Fruit fly (Drosophila melanogaster): ENCODE results near the gene myd.

myd gene

dm6 chr3R:19156670-19157402 is 23.6 kb upstream of the myd start, which contains the start of gene nanos (continued):
- TF ChIP-seq Myb (GFP tag; optimal IDR thresholded peaks at IDR 0.05) (peak; percentile 86), Awh (GFP tag; IDR thresholded peaks at IDR 0.05) (no peak), gcm (GFP tag; optimal IDR thresholded peaks at IDR 0.05) (no peak), Hand (GFP tag; optimal IDR thresholded peaks at IDR 0.05) (no peak), esg (GFP tag; conservative IDR thresholded peaks at IDR 0.05) (no peak), al (GFP tag; IDR thresholded peaks at IDR 0.05) (peak; percentile 58), psq (GFP tag; optimal IDR thresholded peaks at IDR 0.05) (no peak), cas (GFP tag; IDR thresholded peaks at IDR 0.05) (no peak; the same call in 1 of the 2 replicates), dm (GFP tag; optimal IDR thresholded peaks at IDR 0.05) (peak; percentile 88), CG7786 (GFP tag; optimal IDR thresholded peaks at IDR 0.05) (peak; percentile 76), H2.0 (GFP tag; IDR thresholded peaks at IDR 0.05) (peak; percentile 59; the same call in 1 of the 2 replicates), CG2116 (GFP tag; optimal IDR thresholded peaks at IDR 0.05) (peak; percentile 88), CG11723 (GFP tag; optimal IDR thresholded peaks at IDR 0.05) (peak; percentile 48), CG15479 (GFP tag; optimal IDR thresholded peaks at IDR 0.05) (no peak), cg (GFP tag; optimal IDR thresholded peaks at IDR 0.05) (no peak), toy (GFP tag; IDR thresholded peaks at IDR 0.05) (peak; percentile 12; the same call in 1 of the 2 replicates), CG10321 (GFP tag; IDR thresholded peaks at IDR 0.05) (0 out of 2 replicates have a peak, but pooled peaks have one; percentile 29), prd (optimal IDR thresholded peaks at IDR 0.05) (no peak), prd (GFP tag; IDR thresholded peaks at IDR 0.05) (peak; percentile 64), kay (GFP tag; optimal IDR thresholded peaks at IDR 0.05) (no peak), sens-2 (GFP tag; IDR thresholded peaks at IDR 0.05) (no peak), CG7839 (tag; optimal IDR thresholded peaks at IDR 0.05) (peak; percentile 46), CG6654 (GFP tag; optimal IDR thresholded peaks at IDR 0.05) (no peak), org-1 (GFP tag; optimal IDR thresholded peaks at IDR 0.05) (no peak), CG6683 (GFP tag; optimal IDR thresholded peaks at IDR 0.05) (peak; percentile 53), CG17568 (GFP tag; optimal IDR thresholded peaks at IDR 0.05) (no peak), Hr3 (GFP tag; optimal IDR thresholded peaks at IDR 0.05) (peak; percentile 42), Ptx1 (GFP tag; IDR thresholded peaks at IDR 0.05) (peak; percentile 66), Sox102F (GFP tag; optimal IDR thresholded peaks at IDR 0.05) (no peak), pan (optimal IDR thresholded peaks at IDR 0.05) (no peak), pan (GFP tag; optimal IDR thresholded peaks at IDR 0.05 in 1 of 2, IDR thresholded peaks at IDR 0.05 in 1 of 2) (no peak), HLH54F (GFP tag; optimal IDR thresholded peaks at IDR 0.05) (peak; percentile 75), CG3726 (GFP tag; IDR thresholded peaks at IDR 0.05) (0 out of 3 replicates have a peak, but pooled peaks have one; percentile 6), CG3838 (GFP tag; optimal IDR thresholded peaks at IDR 0.05) (no peak), CG10979 (tag; optimal IDR thresholded peaks at IDR 0.05) (peak; percentile 12), bbx (GFP tag; IDR thresholded peaks at IDR 0.05; ENCODE audit: partially characterized antibody) (peak; percentile 99), hkb (optimal IDR thresholded peaks at IDR 0.05) (no peak), hkb (GFP tag; IDR thresholded peaks at IDR 0.05) (peak; percentile 51), dysf (GFP tag; IDR thresholded peaks at IDR 0.05) (peak; percentile 59; the same call in 2 of the 3 replicates), Tbp (GFP tag; optimal IDR thresholded peaks at IDR 0.05) (no peak), fd102C (GFP tag; optimal IDR thresholded peaks at IDR 0.05) (no peak), CG14014 (GFP tag; IDR thresholded peaks at IDR 0.05) (peak; percentile 49; the same call in 1 of the 2 replicates), CG17186 (GFP tag; optimal IDR thresholded peaks at IDR 0.05) (peak; percentile 98), ind (GFP tag; optimal IDR thresholded peaks at IDR 0.05) (peak; percentile 64), GATAe (GFP tag; conservative IDR thresholded peaks at IDR 0.05) (no peak), fru (optimal IDR thresholded peaks at IDR 0.05) (no peak), sd (tag; optimal IDR thresholded peaks at IDR 0.05) (peak; percentile 43), MBD-R2 (GFP tag; IDR thresholded peaks at IDR 0.05) (peak; percentile 94), onecut (GFP tag; IDR thresholded peaks at IDR 0.05) (no peak), CG13624 (GFP tag; optimal IDR thresholded peaks at IDR 0.05) (peak; percentile 77), CG11696 (GFP tag; IDR thresholded peaks at IDR 0.05) (no peak)
